Worm (Caenorhabditis elegans) whole organism, L1 larva: ENCODE data around the gene twnk-1.
A peak's percentile ranks its signal among the peaks of the same experiment; 100 is the strongest.

Experiments
- C34B4.2 ChIP-seq: sonication (generic microtip); optimal IDR thresholded peaks from 2 replicates; lab custom pipeline; 2017; ENCODE audit warnings: mild to moderate bottlenecking, missing genetic modification characterization, missing compliant biosample characterization
- F16B12.6 ChIP-seq: fragments of 150-350 bp; optimal IDR thresholded peaks from 2 replicates; lab custom pipeline; 2014; ENCODE audit warnings: missing biosample characterization, missing genetic modification characterization
- ceh-82 ChIP-seq, 3 experiments: fragments of 150-350 bp in 1 of 3; sonication (generic microtip) in 2 of 3; optimal IDR thresholded peaks; 2 replicates each; lab custom pipeline; 2014 to 2017; ENCODE audit warnings: missing biosample characterization in 3 of 3, missing genetic modification characterization in 3 of 3
- ceh-90 ChIP-seq: sonication (generic microtip); optimal IDR thresholded peaks from 2 replicates; lab custom pipeline; 2016; ENCODE audit warnings: missing genetic modification characterization, missing compliant biosample characterization
- dsc-1 ChIP-seq: sonication (generic microtip); optimal IDR thresholded peaks from 2 replicates; lab custom pipeline; 2016; ENCODE audit warnings: mild to moderate bottlenecking, missing genetic modification characterization, missing compliant biosample characterization
- efl-3 ChIP-seq: fragments of 200-800 bp; sonication (Bioruptor generic); optimal IDR thresholded peaks from 2 replicates; lab custom pipeline; 2018; ENCODE audit warnings: mild to moderate bottlenecking, missing genetic modification characterization, missing compliant biosample characterization
- elt-2 ChIP-seq: sonication (generic microtip); optimal IDR thresholded peaks from 2 replicates; lab custom pipeline; 2016; ENCODE audit warnings: missing genetic modification characterization, mild to moderate bottlenecking, inconsistent platforms, missing compliant biosample characterization, missing genetic modification reagents
- elt-3 ChIP-seq, 6 experiments: fragments of 150-350 bp in 1 of 6; sonication (generic microtip); optimal IDR thresholded peaks; 2 replicates each; lab custom pipeline; 2017 to 2018; ENCODE audit warnings: missing biosample characterization in 6 of 6, missing genetic modification characterization in 6 of 6, inconsistent platforms in 1 of 6
- ets-5 ChIP-seq: fragments of 200-800 bp; sonication (Bioruptor generic); IDR thresholded peaks from 2 replicates; pipeline ENCODE4 v1.3.6; 2022; ENCODE audit warnings: missing genetic modification characterization, missing compliant biosample characterization
- fkh-4 ChIP-seq: sonication (generic microtip); optimal IDR thresholded peaks from 2 replicates; lab custom pipeline; 2016; ENCODE audit warnings: missing compliant biosample characterization, missing genetic modification characterization, borderline replicate concordance
- hpl-2 ChIP-seq: fragments of 150-350 bp; optimal IDR thresholded peaks from 2 replicates; lab custom pipeline; 2014; ENCODE audit warnings: missing biosample characterization, missing genetic modification reagents, missing genetic modification characterization
- isw-1 ChIP-seq: fragments of 200-800 bp; sonication (Bioruptor generic); IDR thresholded peaks from 2 replicates; pipeline ENCODE4 v1.3.6; 2022; ENCODE audit warnings: missing genetic modification characterization, missing compliant biosample characterization
- lin-14 ChIP-seq: fragments of 200-800 bp; sonication (Bioruptor generic); optimal IDR thresholded peaks from 2 replicates; lab custom pipeline; 2018; ENCODE audit warnings: mild to moderate bottlenecking, missing genetic modification characterization, moderate library complexity, missing compliant biosample characterization
- lin-39 ChIP-seq: fragments of 150-350 bp; optimal IDR thresholded peaks from 2 replicates; lab custom pipeline; 2014; ENCODE audit warnings: missing biosample characterization, missing genetic modification reagents, missing genetic modification characterization
- mdl-1 ChIP-seq, 2 experiments: fragments of 150-350 bp; optimal IDR thresholded peaks; 2 replicates each; lab custom pipeline; 2014 to 2017; ENCODE audit warnings: missing biosample characterization in 2 of 2, missing genetic modification characterization in 2 of 2, inconsistent platforms in 1 of 2
- mep-1 ChIP-seq: fragments of 150-350 bp; optimal IDR thresholded peaks from 2 replicates; lab custom pipeline; 2014; ENCODE audit warnings: missing biosample characterization, missing genetic modification characterization
- nhr-12 ChIP-seq: sonication (generic microtip); optimal IDR thresholded peaks from 2 replicates; lab custom pipeline; 2017; ENCODE audit warnings: missing biosample characterization, missing genetic modification characterization
- nhr-20 ChIP-seq: sonication (generic microtip); optimal IDR thresholded peaks from 2 replicates; lab custom pipeline; 2016; ENCODE audit warnings: mild to moderate bottlenecking, missing genetic modification characterization, missing compliant biosample characterization
- nhr-237 ChIP-seq: fragments of 150-350 bp; optimal IDR thresholded peaks from 2 replicates; lab custom pipeline; 2014; ENCODE audit warnings: missing biosample characterization, missing genetic modification characterization
- nhr-28 ChIP-seq: fragments of 150-350 bp; optimal IDR thresholded peaks from 2 replicates; lab custom pipeline; 2014; ENCODE audit warnings: missing biosample characterization, missing genetic modification characterization
- nhr-71 ChIP-seq: sonication (generic microtip); optimal IDR thresholded peaks from 2 replicates; lab custom pipeline; 2016; ENCODE audit warnings: mild to moderate bottlenecking, missing genetic modification characterization, moderate library complexity, missing compliant biosample characterization
- nhr-77 ChIP-seq: fragments of 150-350 bp; optimal IDR thresholded peaks from 2 replicates; lab custom pipeline; 2014; ENCODE audit warnings: missing biosample characterization, missing genetic modification characterization
- nhr-84 ChIP-seq: sonication (generic microtip); optimal IDR thresholded peaks from 2 replicates; lab custom pipeline; 2017; ENCODE audit warnings: missing biosample characterization, missing genetic modification characterization
- nhr-85 ChIP-seq: sonication (generic microtip); peaks from one replicate; lab custom pipeline; 2016; ENCODE audit warnings: missing genetic modification characterization, inconsistent platforms, missing compliant biosample characterization
- nhr-90 ChIP-seq: sonication (generic microtip); optimal IDR thresholded peaks from 2 replicates; lab custom pipeline; 2016; ENCODE audit warnings: mild to moderate bottlenecking, missing genetic modification characterization, missing compliant biosample characterization; ENCODE audit not compliant: poor library complexity
- pag-3 ChIP-seq: sonication (generic microtip); optimal IDR thresholded peaks from 2 replicates; lab custom pipeline; 2017; ENCODE audit warnings: missing genetic modification characterization, mild to moderate bottlenecking, missing compliant biosample characterization, antibody characterized with exemption, borderline replicate concordance; ENCODE audit not compliant: insufficient read depth
- snpc-4 ChIP-seq: fragments of 150-350 bp; optimal IDR thresholded peaks from 2 replicates; lab custom pipeline; 2014; ENCODE audit warnings: missing biosample characterization, missing genetic modification characterization
- snu-23 ChIP-seq: sonication (generic microtip); optimal IDR thresholded peaks from 2 replicates; lab custom pipeline; 2016; ENCODE audit warnings: missing genetic modification characterization, missing compliant biosample characterization
- tbx-2 ChIP-seq: sonication (generic microtip); optimal IDR thresholded peaks from 2 replicates; lab custom pipeline; 2016; ENCODE audit warnings: missing genetic modification characterization, missing compliant biosample characterization
- tlp-1 ChIP-seq: fragments of 150-350 bp; optimal IDR thresholded peaks from 2 replicates; lab custom pipeline; 2014; ENCODE audit warnings: missing biosample characterization, missing genetic modification characterization
- unc-130 ChIP-seq: fragments of 150-350 bp; optimal IDR thresholded peaks from 2 replicates; lab custom pipeline; 2017; ENCODE audit warnings: missing biosample characterization, missing genetic modification characterization, inconsistent platforms
- unc-30 ChIP-seq: sonication (generic microtip); optimal IDR thresholded peaks from 2 replicates; lab custom pipeline; 2017; ENCODE audit warnings: missing biosample characterization, missing genetic modification characterization
- unc-62 ChIP-seq: fragments of 150-350 bp; optimal IDR thresholded peaks from 2 replicates; lab custom pipeline; 2014; ENCODE audit warnings: missing biosample characterization, missing genetic modification reagents, missing genetic modification characterization
- unc-86 ChIP-seq: sonication (generic microtip); optimal IDR thresholded peaks from 2 replicates; lab custom pipeline; 2016; ENCODE audit warnings: missing genetic modification characterization, missing compliant biosample characterization
- vab-15 ChIP-seq: sonication (generic microtip); optimal IDR thresholded peaks from 2 replicates; lab custom pipeline; 2017; ENCODE audit warnings: missing genotype, mild to moderate bottlenecking, missing genetic modification characterization, missing compliant biosample characterization
- xbp-1 ChIP-seq: sonication (generic microtip); optimal IDR thresholded peaks from 2 replicates; lab custom pipeline; 2016; ENCODE audit warnings: missing genetic modification characterization, missing compliant biosample characterization
- zip-4 ChIP-seq: fragments of 200-800 bp; sonication (Bioruptor generic); optimal IDR thresholded peaks from 2 replicates; lab custom pipeline; 2018; ENCODE audit warnings: mild to moderate bottlenecking, missing genetic modification characterization, moderate library complexity, missing compliant biosample characterization
- ztf-11 ChIP-seq, 2 experiments: sonication (generic microtip); optimal IDR thresholded peaks; 2 replicates each; lab custom pipeline; 2016 to 2017; ENCODE audit warnings: missing genetic modification characterization in 2 of 2, missing biosample characterization in 1 of 2, missing compliant biosample characterization in 1 of 2
- ztf-4 ChIP-seq: fragments of 150-350 bp; optimal IDR thresholded peaks from 2 replicates; lab custom pipeline; 2014; ENCODE audit warnings: missing biosample characterization, missing genetic modification characterization

Gene twnk-1

ce11 chrX:5801156-5801592 is 10.2 kb downstream of the twnk-1 start (continued):
- TF ChIP-seq zip-4 (peak; percentile 78), xbp-1 (tag; lab: Kevin White, UChicago) (peak; percentile 89), unc-30 (tag; lab: Kevin White, UChicago) (no peak), ztf-4 (peak; percentile 82), hpl-2 (peak; percentile 40), nhr-77 (peak; percentile 84), ceh-82 (tag; optimal IDR thresholded peaks at IDR 0.05; lab: Kevin White, UChicago) (peak; percentile 61 to 83 (median 77)), nhr-237 (tag; lab: Kevin White, UChicago) (peak; percentile 42), nhr-28 (tag; lab: Kevin White, UChicago) (no peak), nhr-12 (tag; lab: Kevin White, UChicago) (peak; percentile 28), C34B4.2 (no peak), tbx-2 (tag; lab: Kevin White, UChicago) (peak; percentile 87), mep-1 (tag; lab: Kevin White, UChicago) (peak; percentile 93), fkh-4 (tag; lab: Kevin White, UChicago) (peak; percentile 29), mdl-1 (tag; optimal IDR thresholded peaks at IDR 0.05; lab: Kevin White, UChicago) (peak in 1 of 2 experiments; percentile 82), ets-5 (GFP tag; lab: Robert Waterston, UW) (no peak), lin-39 (tag; lab: Kevin White, UChicago) (peak; percentile 59), F16B12.6 (tag; lab: Kevin White, UChicago) (no peak), nhr-90 (tag; lab: Kevin White, UChicago) (peak; percentile 94), vab-15 (tag; lab: Kevin White, UChicago) (peak; percentile 60), tlp-1 (tag; lab: Kevin White, UChicago) (no peak), elt-2 (peak; percentile 74), unc-130 (tag; lab: Kevin White, UChicago) (no peak), nhr-84 (tag; lab: Kevin White, UChicago) (no peak), efl-3 (no peak), unc-62 (GFP tag; lab: Kevin White, UChicago) (no peak), pag-3 (tag; lab: Kevin White, UChicago) (no peak), snpc-4 (tag; lab: Kevin White, UChicago) (peak; percentile 3), ztf-11 (tag; optimal IDR thresholded peaks at IDR 0.05; lab: Kevin White, UChicago) (peak in 1 of 2 experiments; percentile 59), lin-14 (GFP tag; lab: Kevin White, UChicago) (peak; percentile 93), elt-3 (tag; optimal IDR thresholded peaks at IDR 0.05; lab: Kevin White, UChicago) (peak in 3 of 6 experiments; percentile 33 to 87 (median 80)), ceh-90 (tag; lab: Kevin White, UChicago) (peak; percentile 39)
- TF ChIP-seq, all 84 proteins: peak for 61

- TF ChIP-seq unc-86 (tag; lab: Kevin White, UChicago): peak; percentile 39
- no peak for TF ChIP-seq isw-1
- peak; percentile 41 for TF ChIP-seq lin-14 (GFP tag; lab: Kevin White, UChicago)
Measured at ce11 chrX:5802582-5802981, 11.6 kb downstream of the twnk-1 start.

ce11 chrX:5803492-5803891 is 12.5 kb downstream of the twnk-1 start:
- TF ChIP-seq dsc-1 (tag; lab: Kevin White, UChicago): no peak
- TF ChIP-seq nhr-71 (tag; lab: Kevin White, UChicago): peak; percentile 30
- TF ChIP-seq mep-1 (tag; lab: Kevin White, UChicago): peak; percentile 66
- TF ChIP-seq unc-86 (tag; lab: Kevin White, UChicago): no peak
- peak; percentile 87 for TF ChIP-seq nhr-85
- TF ChIP-seq snu-23 (GFP tag; lab: Kevin White, UChicago): peak; percentile 31
- peak; percentile 46 for TF ChIP-seq nhr-20 (tag; lab: Kevin White, UChicago)
- TF ChIP-seq lin-14 (GFP tag; lab: Kevin White, UChicago): peak; percentile 68
- TF ChIP-seq ztf-4: peak; percentile 7
